Worm (Caenorhabditis elegans) whole organism, L1 larva: ENCODE measurements around the gene Y49F6A.12.

Experiments
- C04F5.9 ChIP-seq: sonication (generic microtip); optimal IDR thresholded peaks from 2 replicates; lab custom pipeline; 2016; ENCODE audit warnings: missing genetic modification characterization, missing compliant biosample characterization
- F16B12.6 ChIP-seq: fragments of 150-350 bp; optimal IDR thresholded peaks from 2 replicates; lab custom pipeline; 2014; ENCODE audit warnings: missing biosample characterization, missing genetic modification characterization
- aha-1 ChIP-seq: fragments of 150-350 bp; optimal IDR thresholded peaks from 2 replicates; lab custom pipeline; 2014; ENCODE audit warnings: missing biosample characterization, missing genetic modification characterization
- alr-1 ChIP-seq: fragments of 200-800 bp; sonication (Bioruptor generic); optimal IDR thresholded peaks from 2 replicates; lab custom pipeline; 2018; ENCODE audit warnings: borderline replicate concordance, mild to moderate bottlenecking, missing genetic modification characterization, missing compliant biosample characterization
- aly-2 ChIP-seq: fragments of 150-350 bp; optimal IDR thresholded peaks from 2 replicates; lab custom pipeline; 2014; ENCODE audit warnings: missing biosample characterization, missing genetic modification characterization
- ama-1 ChIP-seq: fragments of 150-350 bp; optimal IDR thresholded peaks from 2 replicates; lab custom pipeline; 2014
- blmp-1 ChIP-seq: fragments of 150-350 bp; optimal IDR thresholded peaks from 2 replicates; lab custom pipeline; 2014; ENCODE audit warnings: missing biosample characterization, missing genetic modification characterization
- ceh-8 ChIP-seq: fragments of 200-800 bp; sonication (Bioruptor generic); optimal IDR thresholded peaks from 2 replicates; lab custom pipeline; 2018; ENCODE audit warnings: mild to moderate bottlenecking, missing genetic modification characterization, moderate library complexity, missing compliant biosample characterization
- ceh-82 ChIP-seq, 3 experiments: fragments of 150-350 bp in 1 of 3; sonication (generic microtip) in 2 of 3; optimal IDR thresholded peaks; 2 replicates each; lab custom pipeline; 2014 to 2017; ENCODE audit warnings: missing biosample characterization in 3 of 3, missing genetic modification characterization in 3 of 3
- ceh-88 ChIP-seq: fragments of 200-800 bp; sonication (Bioruptor generic); IDR thresholded peaks from 2 replicates; pipeline ENCODE4 v1.3.6; 2022; ENCODE audit warnings: missing genetic modification characterization, missing compliant biosample characterization
- dpl-1 ChIP-seq, 3 experiments: fragments of 150-350 bp in 2 of 3; sonication (generic microtip) in 1 of 3; optimal IDR thresholded peaks; 2 replicates each; lab custom pipeline; 2014 to 2017; ENCODE audit warnings: missing biosample characterization in 3 of 3, missing genetic modification characterization in 3 of 3, missing genetic modification reagents in 3 of 3
- dsc-1 ChIP-seq: sonication (generic microtip); optimal IDR thresholded peaks from 2 replicates; lab custom pipeline; 2016; ENCODE audit warnings: mild to moderate bottlenecking, missing genetic modification characterization, missing compliant biosample characterization
- efl-1 ChIP-seq, 4 experiments: fragments of 150-350 bp; optimal IDR thresholded peaks in 3 of 4; peaks in 1 of 4; 1 replicate in 1 of 4; 2 replicates in 3 of 4; lab custom pipeline; 2014; ENCODE audit warnings: missing biosample characterization in 2 of 4, missing genetic modification characterization in 2 of 4, missing genetic modification reagents in 2 of 4
- efl-3 ChIP-seq: fragments of 200-800 bp; sonication (Bioruptor generic); optimal IDR thresholded peaks from 2 replicates; lab custom pipeline; 2018; ENCODE audit warnings: mild to moderate bottlenecking, missing genetic modification characterization, missing compliant biosample characterization
- egl-27 ChIP-seq, 2 experiments: fragments of 150-350 bp in 1 of 2; sonication (generic microtip); optimal IDR thresholded peaks; 3 replicates each; lab custom pipeline; 2017 to 2018; ENCODE audit warnings: missing biosample characterization in 2 of 2, missing genetic modification characterization in 2 of 2, missing genetic modification reagents in 2 of 2
- elt-2 ChIP-seq: sonication (generic microtip); optimal IDR thresholded peaks from 2 replicates; lab custom pipeline; 2016; ENCODE audit warnings: missing genetic modification characterization, mild to moderate bottlenecking, inconsistent platforms, missing compliant biosample characterization, missing genetic modification reagents
- elt-3 ChIP-seq, 6 experiments: fragments of 150-350 bp in 1 of 6; sonication (generic microtip); optimal IDR thresholded peaks; 2 replicates each; lab custom pipeline; 2017 to 2018; ENCODE audit warnings: missing biosample characterization in 6 of 6, missing genetic modification characterization in 6 of 6, inconsistent platforms in 1 of 6
- ets-5 ChIP-seq: fragments of 200-800 bp; sonication (Bioruptor generic); IDR thresholded peaks from 2 replicates; pipeline ENCODE4 v1.3.6; 2022; ENCODE audit warnings: missing genetic modification characterization, missing compliant biosample characterization
- fkh-10 ChIP-seq: sonication (generic microtip); optimal IDR thresholded peaks from 2 replicates; lab custom pipeline; 2017; ENCODE audit warnings: missing biosample characterization, missing genetic modification reagents, missing genetic modification characterization
- fkh-4 ChIP-seq: sonication (generic microtip); optimal IDR thresholded peaks from 2 replicates; lab custom pipeline; 2016; ENCODE audit warnings: missing compliant biosample characterization, missing genetic modification characterization, borderline replicate concordance
- fkh-8 ChIP-seq: sonication (generic microtip); optimal IDR thresholded peaks from 2 replicates; lab custom pipeline; 2016; ENCODE audit warnings: mild to moderate bottlenecking, missing genetic modification characterization, missing compliant biosample characterization
- grh-1 ChIP-seq: fragments of 200-800 bp; sonication (Bioruptor generic); IDR thresholded peaks from 2 replicates; pipeline ENCODE4 v1.3.6; 2022; ENCODE audit warnings: missing genetic modification reagents, missing genetic modification characterization, missing compliant biosample characterization
- hlh-17 ChIP-seq: fragments of 200-800 bp; sonication (Bioruptor generic); optimal IDR thresholded peaks from 2 replicates; lab custom pipeline; 2018; ENCODE audit warnings: missing genetic modification characterization, mild to moderate bottlenecking, missing compliant biosample characterization, moderate library complexity, borderline replicate concordance
- irx-1 ChIP-seq: sonication (generic microtip); optimal IDR thresholded peaks from 2 replicates; lab custom pipeline; 2016; ENCODE audit warnings: missing genetic modification characterization, missing compliant biosample characterization
- isw-1 ChIP-seq: fragments of 200-800 bp; sonication (Bioruptor generic); IDR thresholded peaks from 2 replicates; pipeline ENCODE4 v1.3.6; 2022; ENCODE audit warnings: missing genetic modification characterization, missing compliant biosample characterization
- jun-1 ChIP-seq: fragments of 150-350 bp; optimal IDR thresholded peaks from 2 replicates; lab custom pipeline; 2014; ENCODE audit warnings: missing biosample characterization, missing genetic modification reagents, missing genetic modification characterization
- lin-13 ChIP-seq: fragments of 150-350 bp; optimal IDR thresholded peaks from 2 replicates; lab custom pipeline; 2014; ENCODE audit warnings: missing biosample characterization, missing genetic modification reagents, missing genetic modification characterization
- lin-15B ChIP-seq: fragments of 150-350 bp; sonication (generic microtip); optimal IDR thresholded peaks from 3 replicates; lab custom pipeline; 2014; ENCODE audit warnings: missing biosample characterization, missing genetic modification characterization
- lin-35 ChIP-seq, 2 experiments: fragments of 150-350 bp; optimal IDR thresholded peaks; 2 replicates each; lab custom pipeline; 2014; ENCODE audit warnings: missing biosample characterization in 2 of 2, missing genetic modification characterization in 2 of 2, missing genetic modification reagents in 2 of 2
- lin-39 ChIP-seq: fragments of 150-350 bp; optimal IDR thresholded peaks from 2 replicates; lab custom pipeline; 2014; ENCODE audit warnings: missing biosample characterization, missing genetic modification reagents, missing genetic modification characterization
- mdl-1 ChIP-seq, 2 experiments: fragments of 150-350 bp; optimal IDR thresholded peaks; 2 replicates each; lab custom pipeline; 2014 to 2017; ENCODE audit warnings: missing biosample characterization in 2 of 2, missing genetic modification characterization in 2 of 2, inconsistent platforms in 1 of 2
- mef-2 ChIP-seq: fragments of 150-350 bp; optimal IDR thresholded peaks from 2 replicates; lab custom pipeline; 2014; ENCODE audit warnings: missing biosample characterization, missing genetic modification characterization
- nhr-11 ChIP-seq: fragments of 150-350 bp; optimal IDR thresholded peaks from 2 replicates; lab custom pipeline; 2014; ENCODE audit warnings: missing biosample characterization, missing genetic modification characterization
- nhr-12 ChIP-seq: sonication (generic microtip); optimal IDR thresholded peaks from 2 replicates; lab custom pipeline; 2017; ENCODE audit warnings: missing biosample characterization, missing genetic modification characterization
- nhr-19 ChIP-seq: fragments of 200-800 bp; sonication (Bioruptor generic); conservative IDR thresholded peaks from 2 replicates; pipeline ENCODE4 v1.3.6; 2022; ENCODE audit warnings: missing genetic modification characterization, missing compliant biosample characterization
- nhr-20 ChIP-seq: sonication (generic microtip); optimal IDR thresholded peaks from 2 replicates; lab custom pipeline; 2016; ENCODE audit warnings: mild to moderate bottlenecking, missing genetic modification characterization, missing compliant biosample characterization
- nhr-77 ChIP-seq: fragments of 150-350 bp; optimal IDR thresholded peaks from 2 replicates; lab custom pipeline; 2014; ENCODE audit warnings: missing biosample characterization, missing genetic modification characterization
- nhr-84 ChIP-seq: sonication (generic microtip); optimal IDR thresholded peaks from 2 replicates; lab custom pipeline; 2017; ENCODE audit warnings: missing biosample characterization, missing genetic modification characterization
- sptf-1 ChIP-seq: fragments of 150-350 bp; optimal IDR thresholded peaks from 2 replicates; lab custom pipeline; 2014; ENCODE audit warnings: missing biosample characterization, missing genetic modification characterization
- tbx-2 ChIP-seq: sonication (generic microtip); optimal IDR thresholded peaks from 2 replicates; lab custom pipeline; 2016; ENCODE audit warnings: missing genetic modification characterization, missing compliant biosample characterization
- unc-30 ChIP-seq: sonication (generic microtip); optimal IDR thresholded peaks from 2 replicates; lab custom pipeline; 2017; ENCODE audit warnings: missing biosample characterization, missing genetic modification characterization
- unc-98 ChIP-seq: fragments of 200-800 bp; sonication (Bioruptor generic); IDR thresholded peaks from 2 replicates; pipeline ENCODE4 v1.3.6; 2022; ENCODE audit warnings: missing genetic modification characterization, missing compliant biosample characterization
- xbp-1 ChIP-seq: sonication (generic microtip); optimal IDR thresholded peaks from 2 replicates; lab custom pipeline; 2016; ENCODE audit warnings: missing genetic modification characterization, missing compliant biosample characterization
- zag-1 ChIP-seq: fragments of 150-350 bp; optimal IDR thresholded peaks from 2 replicates; lab custom pipeline; 2014; ENCODE audit warnings: missing biosample characterization, missing genetic modification characterization
- zip-4 ChIP-seq: fragments of 200-800 bp; sonication (Bioruptor generic); optimal IDR thresholded peaks from 2 replicates; lab custom pipeline; 2018; ENCODE audit warnings: mild to moderate bottlenecking, missing genetic modification characterization, moderate library complexity, missing compliant biosample characterization
- ztf-11 ChIP-seq, 2 experiments: sonication (generic microtip); optimal IDR thresholded peaks; 2 replicates each; lab custom pipeline; 2016 to 2017; ENCODE audit warnings: missing genetic modification characterization in 2 of 2, missing biosample characterization in 1 of 2, missing compliant biosample characterization in 1 of 2
- ztf-4 ChIP-seq: fragments of 150-350 bp; optimal IDR thresholded peaks from 2 replicates; lab custom pipeline; 2014; ENCODE audit warnings: missing biosample characterization, missing genetic modification characterization

The Y49F6A.12 gene

DNA sequence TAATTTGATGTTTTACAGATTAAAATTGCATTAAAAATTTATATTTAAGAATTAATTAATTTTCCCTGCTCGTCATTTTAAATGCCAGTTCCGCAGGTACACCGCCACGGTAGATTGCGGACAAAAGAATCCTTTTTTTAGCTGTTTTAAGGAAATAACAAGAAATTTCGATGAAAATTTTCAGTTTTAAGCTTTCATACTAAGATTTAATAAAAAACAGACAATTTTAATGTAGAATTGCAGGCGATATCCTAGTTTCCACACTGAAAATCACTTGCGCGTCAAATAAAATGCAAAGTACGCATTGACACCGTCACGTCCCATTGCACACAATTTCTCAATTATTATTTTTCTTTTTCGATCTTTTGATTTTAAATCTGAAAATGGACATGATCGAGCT is 42.0 kb upstream of the Y49F6A.12 start, which contains the start of gene dnc-3 (continued):
- TF ChIP-seq lin-13 (GFP tag; lab: Kevin White, UChicago) (peak; percentile 29), xbp-1 (tag; lab: Kevin White, UChicago) (peak; percentile 84), nhr-11 (no peak), egl-27 (tag; optimal IDR thresholded peaks at IDR 0.05; lab: Kevin White, UChicago) (no peak), fkh-4 (tag; lab: Kevin White, UChicago) (peak; percentile 72), jun-1 (peak; percentile 30), zip-4 (GFP tag; lab: Kevin White, UChicago) (peak; percentile 69), dsc-1 (tag; lab: Kevin White, UChicago) (peak; percentile 91), lin-15B (tag; lab: Kevin White, UChicago) (peak; percentile 28), nhr-19 (GFP tag; lab: Robert Waterston, UW) (peak; percentile 61), nhr-77 (tag; lab: Kevin White, UChicago) (peak; percentile 24), nhr-84 (no peak), fkh-8 (tag; lab: Kevin White, UChicago) (peak; percentile 75), irx-1 (tag; lab: Kevin White, UChicago) (peak; percentile 81), ztf-11 (tag; optimal IDR thresholded peaks at IDR 0.05; lab: Kevin White, UChicago) (peak in 1 of 2 experiments; percentile 44), ceh-88 (0 out of 2 replicates have a peak, but pooled peaks have one; percentile 41), F16B12.6 (tag; lab: Kevin White, UChicago) (peak; percentile 83), elt-3 (tag; optimal IDR thresholded peaks at IDR 0.05; lab: Kevin White, UChicago) (no peak), nhr-12 (no peak), mef-2 (tag; lab: Kevin White, UChicago) (no peak), grh-1 (GFP tag; lab: Robert Waterston, UW) (peak; percentile 56), lin-35 (GFP tag; optimal IDR thresholded peaks at IDR 0.05; lab: Kevin White, UChicago) (peak; percentile 49 to 54), zag-1 (tag; lab: Kevin White, UChicago) (no peak), lin-39 (tag; lab: Kevin White, UChicago) (peak; percentile 43), alr-1 (tag; lab: Kevin White, UChicago) (no peak)

- no peak for TF ChIP-seq ceh-88
- no peak for TF ChIP-seq efl-1 (optimal IDR thresholded peaks at IDR 0.05; lab: Kevin White, UChicago)
- TF ChIP-seq efl-1 (GFP tag; optimal IDR thresholded peaks at IDR 0.05 in 1 of 2; lab: Kevin White, UChicago), result peak in 1 of 2 experiments; percentile 64
- TF ChIP-seq nhr-84, result no peak
- no peak for TF ChIP-seq aha-1
These were observed 40.8 kb upstream of the Y49F6A.12 start for ce11 chrII:3554673-3555072.

ce11 chrII:3555281-3555680 is 40.2 kb upstream of the Y49F6A.12 start:
- TF ChIP-seq hlh-17 (GFP tag; lab: Kevin White, UChicago), result no peak
- TF ChIP-seq isw-1 (GFP tag; lab: Robert Waterston, UW), result no peak
- no peak for TF ChIP-seq ztf-4 (tag; lab: Kevin White, UChicago)
- no peak for TF ChIP-seq nhr-84
- no peak for TF ChIP-seq ets-5 (GFP tag; lab: Robert Waterston, UW)
- no peak for TF ChIP-seq mef-2 (tag; lab: Kevin White, UChicago)
- TF ChIP-seq efl-3 (GFP tag; lab: Kevin White, UChicago), result no peak
- TF ChIP-seq jun-1, result no peak
- TF ChIP-seq lin-15B (tag; lab: Kevin White, UChicago), result no peak
- no peak for TF ChIP-seq fkh-10 (GFP tag; lab: Kevin White, UChicago)
- TF ChIP-seq ztf-11 (tag; optimal IDR thresholded peaks at IDR 0.05; lab: Kevin White, UChicago), result no peak
- TF ChIP-seq aly-2 (tag; lab: Kevin White, UChicago), result no peak
- peak in 2 of 6 experiments; percentile 30 to 54 for TF ChIP-seq elt-3 (tag; optimal IDR thresholded peaks at IDR 0.05; lab: Kevin White, UChicago)
- TF ChIP-seq ceh-82 (tag; optimal IDR thresholded peaks at IDR 0.05; lab: Kevin White, UChicago), result no peak
- TF ChIP-seq unc-30, result no peak
- no peak for TF ChIP-seq elt-2 (tag; lab: Kevin White, UChicago)
- no peak for TF ChIP-seq nhr-77 (tag; lab: Kevin White, UChicago)
- TF ChIP-seq lin-13 (GFP tag; lab: Kevin White, UChicago), result peak; percentile 0
- no peak for TF ChIP-seq nhr-12
- no peak for TF ChIP-seq aha-1
- no peak for TF ChIP-seq irx-1 (tag; lab: Kevin White, UChicago)
- TF ChIP-seq ceh-88, result no peak
- no peak for TF ChIP-seq ceh-8
- peak; percentile 4 for TF ChIP-seq tbx-2 (tag; lab: Kevin White, UChicago)
- TF ChIP-seq blmp-1 (tag; lab: Kevin White, UChicago), result peak; percentile 67
- no peak for TF ChIP-seq lin-39 (tag; lab: Kevin White, UChicago)
- peak in 1 of 3 experiments; percentile 12 for TF ChIP-seq dpl-1 (GFP tag; optimal IDR thresholded peaks at IDR 0.05; lab: Kevin White, UChicago)
- no peak for TF ChIP-seq mdl-1 (tag; optimal IDR thresholded peaks at IDR 0.05; lab: Kevin White, UChicago)
- no peak for TF ChIP-seq ama-1 (lab: Kevin White, UChicago)
- TF ChIP-seq unc-98, result no peak
- TF ChIP-seq xbp-1 (tag; lab: Kevin White, UChicago), result no peak
- no peak for TF ChIP-seq sptf-1 (tag; lab: Kevin White, UChicago)
- no peak for TF ChIP-seq C04F5.9 (tag; lab: Kevin White, UChicago)
- peak; percentile 55 for TF ChIP-seq nhr-20 (tag; lab: Kevin White, UChicago)
